Worm (Caenorhabditis elegans): ENCODE results near the gene rap-3.

The rap-3 gene

ce11 chrIV:11146962-11147470 is 30.1 kb upstream of the rap-3 start, which contains the start of gene pigq-1 (continued):
- TF ChIP-seq nhr-90 (tag; optimal IDR thresholded peaks at IDR 0.05; ENCODE audit: poor library complexity), result peak; percentile 55
- TF ChIP-seq elt-3 (tag; optimal IDR thresholded peaks at IDR 0.05), result peak in 1 of 6 experiments; percentile 20
- peak in 1 of 2 experiments; percentile 13 for TF ChIP-seq efl-1 (optimal IDR thresholded peaks at IDR 0.05)
- peak in 1 of 2 experiments; percentile 93 for TF ChIP-seq efl-1 (GFP tag; optimal IDR thresholded peaks at IDR 0.05 in 1 of 2)
- TF ChIP-seq ces-1 (GFP tag; optimal IDR thresholded peaks at IDR 0.05), result no peak
- no peak for TF ChIP-seq sox-4 (tag; optimal IDR thresholded peaks at IDR 0.05)

ce11 chrIV:11148788-11149366 is 28.2 kb upstream of the rap-3 start:
- no peak for TF ChIP-seq efl-1 (optimal IDR thresholded peaks at IDR 0.05)
- TF ChIP-seq efl-1 (GFP tag; optimal IDR thresholded peaks at IDR 0.05 in 1 of 2), result peak; percentile 4 to 63
- TF ChIP-seq dpl-1 (GFP tag; optimal IDR thresholded peaks at IDR 0.05), result no peak
- TF ChIP-seq pag-3 (tag; optimal IDR thresholded peaks at IDR 0.05; ENCODE audit: borderline replicate concordance, insufficient read depth), result peak; percentile 74
- TF ChIP-seq grh-1 (GFP tag; IDR thresholded peaks at IDR 0.05), result no peak
- no peak for TF ChIP-seq ztf-11 (tag; optimal IDR thresholded peaks at IDR 0.05)
- TF ChIP-seq egl-13 (tag; optimal IDR thresholded peaks at IDR 0.05), result no peak
- no peak for TF ChIP-seq nhr-76 (tag; optimal IDR thresholded peaks at IDR 0.05)
- TF ChIP-seq unc-30 (tag; optimal IDR thresholded peaks at IDR 0.05), result no peak
- no peak for TF ChIP-seq hpl-2 (GFP tag; optimal IDR thresholded peaks at IDR 0.05)
- no peak for TF ChIP-seq C04F5.9 (tag; optimal IDR thresholded peaks at IDR 0.05)
- TF ChIP-seq swsn-7 (tag; optimal IDR thresholded peaks at IDR 0.05), result no peak
- no peak for TF ChIP-seq unc-98 (GFP tag; IDR thresholded peaks at IDR 0.05)
- no peak for TF ChIP-seq unc-86 (tag; optimal IDR thresholded peaks at IDR 0.05)
- TF ChIP-seq elt-2 (tag; optimal IDR thresholded peaks at IDR 0.05), result no peak
- TF ChIP-seq aly-2 (tag; optimal IDR thresholded peaks at IDR 0.05), result no peak
- TF ChIP-seq snpc-4 (tag; optimal IDR thresholded peaks at IDR 0.05), result no peak
- no peak for TF ChIP-seq lin-15B (tag; optimal IDR thresholded peaks at IDR 0.05)
- no peak for TF ChIP-seq unc-130 (tag; optimal IDR thresholded peaks at IDR 0.05)
- TF ChIP-seq skn-1 (tag; optimal IDR thresholded peaks at IDR 0.05), result peak; percentile 15
- TF ChIP-seq pax-3 (tag; optimal IDR thresholded peaks at IDR 0.05), result peak; percentile 68
- TF ChIP-seq zip-4 (GFP tag; optimal IDR thresholded peaks at IDR 0.05), result no peak
- no peak for TF ChIP-seq nhr-84 (tag; optimal IDR thresholded peaks at IDR 0.05)
- no peak for TF ChIP-seq ztf-4 (tag; optimal IDR thresholded peaks at IDR 0.05)
- no peak for TF ChIP-seq nhr-20 (tag; optimal IDR thresholded peaks at IDR 0.05)
- TF ChIP-seq sox-4 (tag; optimal IDR thresholded peaks at IDR 0.05), result no peak
- peak in 1 of 6 experiments; percentile 8 for TF ChIP-seq elt-3 (tag; optimal IDR thresholded peaks at IDR 0.05)
- no peak for TF ChIP-seq lsy-2 (tag; optimal IDR thresholded peaks at IDR 0.05)
- no peak for TF ChIP-seq C16A3.4 (tag; optimal IDR thresholded peaks at IDR 0.05)
- TF ChIP-seq xbp-1 (tag; optimal IDR thresholded peaks at IDR 0.05), result no peak
- TF ChIP-seq nhr-77 (tag; optimal IDR thresholded peaks at IDR 0.05), result no peak
- TF ChIP-seq mab-9 (GFP tag; IDR thresholded peaks at IDR 0.05), result no peak
- peak; percentile 49 for TF ChIP-seq fkh-8 (tag; optimal IDR thresholded peaks at IDR 0.05)
- no peak for TF ChIP-seq sup-37 (GFP tag; optimal IDR thresholded peaks at IDR 0.05)
- TF ChIP-seq alr-1 (tag; optimal IDR thresholded peaks at IDR 0.05; ENCODE audit: borderline replicate concordance), result no peak
- no peak for TF ChIP-seq irx-1 (tag; optimal IDR thresholded peaks at IDR 0.05)
- no peak for TF ChIP-seq ceh-8 (GFP tag; optimal IDR thresholded peaks at IDR 0.05)
- peak; percentile 2 for TF ChIP-seq fkh-4 (tag; optimal IDR thresholded peaks at IDR 0.05; ENCODE audit: borderline replicate concordance)
- no peak for TF ChIP-seq C34B4.2 (tag; optimal IDR thresholded peaks at IDR 0.05)
- TF ChIP-seq rnt-1 (tag; optimal IDR thresholded peaks at IDR 0.05), result peak; percentile 36
- TF ChIP-seq egl-27 (tag; optimal IDR thresholded peaks at IDR 0.05), result no peak
- no peak for TF ChIP-seq unc-62 (GFP tag; optimal IDR thresholded peaks at IDR 0.05)
- TF ChIP-seq ceh-88 (GFP tag; IDR thresholded peaks at IDR 0.05), result no peak
- no peak for TF ChIP-seq ama-1 (optimal IDR thresholded peaks at IDR 0.05)
- TF ChIP-seq efl-3 (GFP tag; optimal IDR thresholded peaks at IDR 0.05), result no peak
- no peak for TF ChIP-seq fkh-10 (GFP tag; optimal IDR thresholded peaks at IDR 0.05)
- TF ChIP-seq nhr-85 (tag), result no peak
- no peak for TF ChIP-seq ceh-90 (tag; optimal IDR thresholded peaks at IDR 0.05)

Data from whole organism, L1 larva.